Worm (Caenorhabditis elegans) whole organism, early embryonic: Measurements from ENCODE around the gene pgp-4.

ENCODE experiments used
- B0310.2 ChIP-seq: sonication (generic microtip); optimal IDR thresholded peaks from 2 replicates; lab custom pipeline; 2016; ENCODE audit warnings: mild to moderate bottlenecking, missing genetic modification characterization, missing compliant biosample characterization
- aly-1 ChIP-seq: sonication (generic microtip); optimal IDR thresholded peaks from 2 replicates; lab custom pipeline; 2016; ENCODE audit warnings: missing genetic modification characterization, missing compliant biosample characterization
- ama-1 ChIP-seq: fragments of 150-350 bp; optimal IDR thresholded peaks from 2 replicates; lab custom pipeline; 2014
- ets-7 ChIP-seq: sonication (generic microtip); optimal IDR thresholded peaks from 2 replicates; lab custom pipeline; 2016; ENCODE audit warnings: missing genotype, missing genetic modification characterization, missing compliant biosample characterization
- hmbx-1 ChIP-seq: sonication (generic microtip); optimal IDR thresholded peaks from 2 replicates; lab custom pipeline; 2016; ENCODE audit warnings: mild to moderate bottlenecking, missing genetic modification characterization, missing compliant biosample characterization
- hmg-4 ChIP-seq: fragments of 200-800 bp; sonication (Bioruptor generic); optimal IDR thresholded peaks from 2 replicates; lab custom pipeline; 2018; ENCODE audit warnings: mild to moderate bottlenecking, missing genetic modification characterization, missing compliant biosample characterization
- hnd-1 ChIP-seq: sonication (generic microtip); optimal IDR thresholded peaks from 2 replicates; lab custom pipeline; 2016; ENCODE audit warnings: missing genetic modification characterization, missing compliant biosample characterization
- sea-1 ChIP-seq: fragments of 200-800 bp; sonication (Bioruptor generic); conservative IDR thresholded peaks from 2 replicates; pipeline ENCODE4 v1.3.6; 2022; ENCODE audit warnings: missing genetic modification characterization, missing compliant biosample characterization

- TF ChIP-seq ama-1 (lab: Kevin White, UChicago) (no peak), aly-1 (tag; lab: Kevin White, UChicago) (no peak), B0310.2 (tag; lab: Kevin White, UChicago) (no peak), hmbx-1 (tag; lab: Kevin White, UChicago) (no peak), sea-1 (GFP tag; lab: Robert Waterston, UW) (no peak), ets-7 (tag; lab: Kevin White, UChicago) (no peak), hnd-1 (tag; lab: Kevin White, UChicago) (no peak), hmg-4 (GFP tag; lab: Kevin White, UChicago) (no peak)
Observed at ce11 chrX:11392924-11393323, 35.3 kb downstream of the pgp-4 start, which contains the start of gene prx-12.
